Worm (Caenorhabditis elegans): Measurements from ENCODE around the gene T02E9.6.

- TF ChIP-seq ama-1 (optimal IDR thresholded peaks at IDR 0.05) (no peak), sea-1 (GFP tag; conservative IDR thresholded peaks at IDR 0.05) (no peak), B0310.2 (tag; optimal IDR thresholded peaks at IDR 0.05) (no peak)
Measured at ce11 chrV:11308915-11309314, 25.2 kb downstream of the T02E9.6 start.
